Fruit fly (Drosophila melanogaster) whole organism, wandering third instar larva: ENCODE data around the gene Cby.

ENCODE experiments used
- Abd-B ChIP-seq: fragments of >200 bp; optimal IDR thresholded peaks from 2 replicates; lab custom pipeline; 2017; ENCODE audit warnings: missing biosample characterization, missing genetic modification characterization
- CG32264 ChIP-seq: fragments of 200-800 bp; sonication (Bioruptor generic); optimal IDR thresholded peaks from 2 replicates; lab custom pipeline; 2016; ENCODE audit warnings: missing biosample characterization, missing genetic modification characterization
- CG9705 ChIP-seq: fragments of 200-800 bp; sonication (Bioruptor generic); optimal IDR thresholded peaks from 2 replicates; lab custom pipeline; 2018; ENCODE audit warnings: missing biosample characterization, mild to moderate bottlenecking, missing genetic modification characterization
- CrebA ChIP-seq: fragments of 200-800 bp; sonication (Bioruptor generic); optimal IDR thresholded peaks from 2 replicates; lab custom pipeline; 2016; ENCODE audit warnings: missing biosample characterization, mild to moderate bottlenecking, missing genetic modification characterization, borderline replicate concordance
- Dfd ChIP-seq: fragments of >200 bp; optimal IDR thresholded peaks from 2 replicates; lab custom pipeline; 2017; ENCODE audit warnings: missing biosample characterization, missing genetic modification characterization
- Dif ChIP-seq: fragments of 200-275, 200-300 bp; sonication (Bioruptor generic); optimal IDR thresholded peaks from 2 replicates; lab custom pipeline; 2018; ENCODE audit warnings: missing biosample characterization, missing genetic modification characterization; ENCODE audit not compliant: partially characterized antibody
- GATAd ChIP-seq: sonication (Bioruptor generic); optimal IDR thresholded peaks from 2 replicates; lab custom pipeline; 2016; ENCODE audit warnings: missing biosample characterization, missing genetic modification characterization
- HLH106 ChIP-seq: fragments of 200-800 bp; optimal IDR thresholded peaks from 3 replicates; lab custom pipeline; 2019; ENCODE audit warnings: missing biosample characterization, mild to moderate bottlenecking, missing genetic modification characterization, moderate library complexity
- Hnf4 ChIP-seq: fragments of 200-800 bp; sonication (Bioruptor generic); optimal IDR thresholded peaks from 2 replicates; lab custom pipeline; 2016; ENCODE audit warnings: missing biosample characterization, mild to moderate bottlenecking, missing genetic modification characterization
- Hr78 ChIP-seq: fragments of >200 bp; optimal IDR thresholded peaks from 2 replicates; lab custom pipeline; 2017; ENCODE audit warnings: missing biosample characterization, missing genetic modification characterization
- Hr83 ChIP-seq: fragments of 200-300 bp; sonication (Bioruptor generic); optimal IDR thresholded peaks from 2 replicates; lab custom pipeline; 2016; ENCODE audit warnings: missing biosample characterization, mild to moderate bottlenecking, missing genetic modification characterization, moderate library complexity; ENCODE audit not compliant: poor library complexity, severe bottlenecking
- Jra ChIP-seq: sonication (Bioruptor generic); optimal IDR thresholded peaks from 2 replicates; lab custom pipeline; 2016; ENCODE audit warnings: missing biosample characterization, missing genetic modification characterization
- Mio ChIP-seq: sonication (Bioruptor generic); optimal IDR thresholded peaks from 2 replicates; lab custom pipeline; 2016; ENCODE audit warnings: missing biosample characterization, missing genetic modification characterization
- Myc ChIP-seq: fragments of >200 bp; optimal IDR thresholded peaks from 2 replicates; lab custom pipeline; 2017
- N ChIP-seq: fragments of >200 bp; optimal IDR thresholded peaks from 2 replicates; lab custom pipeline; 2018; ENCODE audit warnings: missing biosample characterization, missing external identifiers, missing genetic modification characterization
- OdsH ChIP-seq: fragments of 200-800 bp; sonication (Bioruptor generic); optimal IDR thresholded peaks from 2 replicates; lab custom pipeline; 2016; ENCODE audit warnings: missing biosample characterization, mild to moderate bottlenecking, missing genetic modification characterization
- Rel ChIP-seq, 2 experiments: fragments of 200-800 bp; sonication (Bioruptor generic) in 1 of 2; optimal IDR thresholded peaks; 2 replicates in 1 of 2; 3 replicates in 1 of 2; lab custom pipeline; 2016 to 2019; ENCODE audit warnings: mild to moderate bottlenecking in 2 of 2, missing biosample characterization in 2 of 2, missing genetic modification characterization in 2 of 2, moderate library complexity in 1 of 2
- Sp1 ChIP-seq: fragments of 200-800 bp; sonication (Bioruptor generic); optimal IDR thresholded peaks from 3 replicates; lab custom pipeline; 2019; ENCODE audit warnings: missing biosample characterization, mild to moderate bottlenecking, missing genetic modification characterization, moderate library complexity
- Vsx2 ChIP-seq: fragments of 200-300, 225-300 bp; sonication (Bioruptor generic); optimal IDR thresholded peaks from 2 replicates; lab custom pipeline; 2018; ENCODE audit warnings: missing biosample characterization, missing genetic modification characterization; ENCODE audit not compliant: partially characterized antibody
- br ChIP-seq: fragments of 200-800 bp; sonication (Bioruptor generic); optimal IDR thresholded peaks from 2 replicates; lab custom pipeline; 2016; ENCODE audit warnings: missing biosample characterization, missing genetic modification characterization
- brk ChIP-seq: fragments of 200-800 bp; sonication (Bioruptor generic); optimal IDR thresholded peaks from 2 replicates; lab custom pipeline; 2016; ENCODE audit warnings: missing biosample characterization, mild to moderate bottlenecking, missing genetic modification characterization
- dl ChIP-seq, 2 experiments: fragments of 175-275, 200-275 bp in 1 of 2; fragments of 200-275 bp in 1 of 2; sonication (Bioruptor generic); optimal IDR thresholded peaks; lab custom pipeline; 2018; ENCODE audit warnings: mild to moderate bottlenecking in 2 of 2, missing biosample characterization in 2 of 2, missing genetic modification characterization in 2 of 2, moderate library complexity in 2 of 2; ENCODE audit not compliant: partially characterized antibody in 2 of 2, insufficient read depth in 1 of 2
- dmrt93B ChIP-seq: fragments of 200-800 bp; sonication (Bioruptor generic); optimal IDR thresholded peaks from 2 replicates; lab custom pipeline; 2018; ENCODE audit warnings: missing biosample characterization, mild to moderate bottlenecking, missing genetic modification characterization
- dsf ChIP-seq: sonication (Bioruptor generic); optimal IDR thresholded peaks from 2 replicates; lab custom pipeline; 2016; ENCODE audit warnings: missing biosample characterization, missing genetic modification characterization, borderline replicate concordance
- ey ChIP-seq: fragments of 200-800 bp; sonication (Bioruptor generic); optimal IDR thresholded peaks from 2 replicates; lab custom pipeline; 2016; ENCODE audit warnings: missing biosample characterization, missing genetic modification characterization
- foxo ChIP-seq, 2 experiments: fragments of 200-800 bp; sonication (Bioruptor generic); optimal IDR thresholded peaks; 2 replicates in 1 of 2; 3 replicates in 1 of 2; lab custom pipeline; 2016 to 2017; ENCODE audit warnings: missing biosample characterization in 2 of 2, missing genetic modification characterization in 2 of 2
- fru ChIP-seq: fragments of 200-800 bp; sonication (Bioruptor generic); optimal IDR thresholded peaks from 3 replicates; lab custom pipeline; 2016; ENCODE audit warnings: missing biosample characterization, mild to moderate bottlenecking, missing genetic modification characterization
- h ChIP-seq: fragments of 200-800 bp; sonication (Bioruptor generic); optimal IDR thresholded peaks from 3 replicates; lab custom pipeline; 2016; ENCODE audit warnings: missing biosample characterization, mild to moderate bottlenecking, missing genetic modification characterization
- jim ChIP-seq: fragments of 175-275, 200-325 bp; sonication (Bioruptor generic); optimal IDR thresholded peaks from 2 replicates; lab custom pipeline; 2016; ENCODE audit warnings: missing biosample characterization, mild to moderate bottlenecking, missing genetic modification characterization
- lola ChIP-seq: fragments of >200 bp; optimal IDR thresholded peaks from 2 replicates; lab custom pipeline; 2017; ENCODE audit warnings: missing biosample characterization, missing genetic modification characterization
- pan ChIP-seq: fragments of >200 bp; optimal IDR thresholded peaks from 2 replicates; lab custom pipeline; 2017
- psq ChIP-seq: fragments of 200-800 bp; sonication (Bioruptor generic); optimal IDR thresholded peaks from 3 replicates; lab custom pipeline; 2017; ENCODE audit warnings: missing biosample characterization, mild to moderate bottlenecking, missing genetic modification characterization, moderate library complexity
- rgr ChIP-seq: fragments of 200-800 bp; sonication (Bioruptor generic); optimal IDR thresholded peaks from 3 replicates; lab custom pipeline; 2016; ENCODE audit warnings: missing biosample characterization, mild to moderate bottlenecking, missing genetic modification characterization
- sage ChIP-seq: fragments of 200-800 bp; sonication (Bioruptor generic); optimal IDR thresholded peaks from 2 replicates; lab custom pipeline; 2016; ENCODE audit warnings: missing biosample characterization, mild to moderate bottlenecking, missing genetic modification characterization
- sv ChIP-seq: fragments of 200-800 bp; sonication (Bioruptor generic); optimal IDR thresholded peaks from 3 replicates; lab custom pipeline; 2016; ENCODE audit warnings: missing biosample characterization, missing genetic modification characterization
- tai ChIP-seq: sonication (Bioruptor generic); optimal IDR thresholded peaks from 2 replicates; lab custom pipeline; 2016; ENCODE audit warnings: missing biosample characterization, missing genetic modification characterization
- usp ChIP-seq: fragments of >200 bp; optimal IDR thresholded peaks from 2 replicates; lab custom pipeline; 2017; ENCODE audit warnings: missing biosample characterization, missing genetic modification characterization
- woc ChIP-seq: sonication (Bioruptor generic); optimal IDR thresholded peaks from 2 replicates; lab custom pipeline; 2016; ENCODE audit warnings: missing biosample characterization, mild to moderate bottlenecking, missing genetic modification characterization

The Cby gene

dm6 chr3R:21871348-21871940, 3.6 kb downstream of the Cby start:
- TF ChIP-seq HLH106 (no peak), Abd-B (GFP tag; lab: Kevin White, UChicago) (no peak), pan (lab: Kevin White, UChicago) (no peak), Hnf4 (no peak), br (GFP tag; lab: Kevin White, UChicago) (no peak), Dif (GFP tag; lab: Kevin White, UChicago) (no peak), Rel (GFP tag; optimal IDR thresholded peaks at IDR 0.05; lab: Kevin White, UChicago) (no peak), Rel (tag; optimal IDR thresholded peaks at IDR 0.05; lab: Kevin White, UChicago) (no peak), tai (GFP tag; lab: Kevin White, UChicago) (no peak), Sp1 (no peak), Jra (GFP tag; lab: Kevin White, UChicago) (no peak)

dm6 chr3R:21873439-21873838, 5.6 kb downstream of the Cby start, which contains the start of gene CG31178:
TSS of gene CG31178 (plus strand) at chr3R:21873739.
- TF ChIP-seq Sp1 (no peak), CrebA (GFP tag; lab: Kevin White, UChicago) (no peak), lola (GFP tag; lab: Kevin White, UChicago) (no peak), jim (no peak), ey (GFP tag; lab: Kevin White, UChicago) (no peak), dsf (no peak), Mio (no peak), sv (GFP tag; lab: Kevin White, UChicago) (no peak)
- TF ChIP-seq, all 38 proteins: peak for 0

dm6 chr3R:21874982-21875466, 7.2 kb downstream of the Cby start, which contains the start of gene CG6656:
TSS of gene CG6656 (plus strand) at chr3R:21875293.
- no peak for TF ChIP-seq foxo (GFP tag; optimal IDR thresholded peaks at IDR 0.05; lab: Kevin White, UChicago)
- no peak for TF ChIP-seq br (GFP tag; lab: Kevin White, UChicago)
- TF ChIP-seq Sp1 = no peak
- no peak for TF ChIP-seq usp (GFP tag; lab: Kevin White, UChicago)
- TF ChIP-seq Mio = no peak
- no peak for TF ChIP-seq jim
- no peak for TF ChIP-seq rgr (GFP tag; lab: Kevin White, UChicago)
- peak; percentile 86 to 91 for TF ChIP-seq dl (GFP tag; optimal IDR thresholded peaks at IDR 0.05; lab: Kevin White, UChicago; ENCODE audit: insufficient read depth in 1 of 2, partially characterized antibody in 2 of 2)
- TF ChIP-seq tai (GFP tag; lab: Kevin White, UChicago) = no peak
- TF ChIP-seq Hr78 (GFP tag; lab: Kevin White, UChicago) = no peak
- TF ChIP-seq brk (GFP tag; lab: Kevin White, UChicago) = no peak
- no peak for TF ChIP-seq dsf
- no peak for TF ChIP-seq pan (lab: Kevin White, UChicago)
- peak; percentile 93 for TF ChIP-seq Dif (GFP tag; lab: Kevin White, UChicago)
- no peak for TF ChIP-seq lola (GFP tag; lab: Kevin White, UChicago)
- TF ChIP-seq N (GFP tag; lab: Kevin White, UChicago) = no peak
- peak; percentile 46 for TF ChIP-seq fru
- TF ChIP-seq Hr83 (GFP tag; lab: Kevin White, UChicago) = no peak
- no peak for TF ChIP-seq CG9705
- no peak for TF ChIP-seq dmrt93B (GFP tag; lab: Kevin White, UChicago)
- TF ChIP-seq woc (GFP tag; lab: Kevin White, UChicago) = peak; percentile 57
- no peak for TF ChIP-seq Rel (GFP tag; optimal IDR thresholded peaks at IDR 0.05; lab: Kevin White, UChicago)
- TF ChIP-seq Rel (tag; optimal IDR thresholded peaks at IDR 0.05; lab: Kevin White, UChicago) = peak; percentile 41
- TF ChIP-seq HLH106 = peak; percentile 9
- peak; percentile 62 for TF ChIP-seq Hnf4
- no peak for TF ChIP-seq h (GFP tag; lab: Kevin White, UChicago)
- TF ChIP-seq CG32264 (GFP tag; lab: Kevin White, UChicago) = peak; percentile 14
- TF ChIP-seq Myc = no peak
- TF ChIP-seq GATAd = no peak
- TF ChIP-seq Abd-B (GFP tag; lab: Kevin White, UChicago) = no peak
- no peak for TF ChIP-seq Jra (GFP tag; lab: Kevin White, UChicago)
- no peak for TF ChIP-seq ey (GFP tag; lab: Kevin White, UChicago)
- TF ChIP-seq Dfd (GFP tag; lab: Kevin White, UChicago) = no peak
- TF ChIP-seq CrebA (GFP tag; lab: Kevin White, UChicago) = no peak
- peak; percentile 24 for TF ChIP-seq OdsH (GFP tag; lab: Kevin White, UChicago)
- TF ChIP-seq Vsx2 (GFP tag; lab: Kevin White, UChicago) = peak; percentile 70
- TF ChIP-seq sv (GFP tag; lab: Kevin White, UChicago) = no peak
- no peak for TF ChIP-seq psq (GFP tag; lab: Kevin White, UChicago)
- TF ChIP-seq sage = no peak
